Worm (Caenorhabditis elegans) whole organism, mixed stage, embryonic: ENCODE measurements around the gene D2045.8.

ENCODE experiments used
- M03D4.4 ChIP-seq: sonication (generic microtip); optimal IDR thresholded peaks from 2 replicates; lab custom pipeline; 2017; ENCODE audit warnings: mild to moderate bottlenecking, missing genetic modification characterization, missing compliant biosample characterization
- bed-3 ChIP-seq: fragments of 200-800 bp; sonication (Bioruptor generic); optimal IDR thresholded peaks from 3 replicates; lab custom pipeline; 2018; ENCODE audit warnings: mild to moderate bottlenecking, missing genetic modification characterization, moderate library complexity, missing compliant biosample characterization
- blmp-1 ChIP-seq: fragments of 150-350 bp; optimal IDR thresholded peaks from 2 replicates; lab custom pipeline; 2014; ENCODE audit warnings: missing biosample characterization, missing genetic modification characterization
- ceh-39 ChIP-seq: fragments of 150-350 bp; optimal IDR thresholded peaks from 2 replicates; lab custom pipeline; 2014; ENCODE audit warnings: missing biosample characterization, missing genetic modification characterization
- ceh-43 ChIP-seq: fragments of 200-800 bp; sonication (Bioruptor generic); optimal IDR thresholded peaks from 2 replicates; lab custom pipeline; 2018; ENCODE audit warnings: mild to moderate bottlenecking, missing genetic modification characterization, moderate library complexity, missing compliant biosample characterization
- ceh-83 ChIP-seq: fragments of 200-800 bp; sonication (Bioruptor generic); optimal IDR thresholded peaks from 2 replicates; lab custom pipeline; 2018; ENCODE audit warnings: mild to moderate bottlenecking, missing genetic modification characterization, missing compliant biosample characterization
- ces-1 ChIP-seq: fragments of 150-350 bp; optimal IDR thresholded peaks from 2 replicates; lab custom pipeline; 2014; ENCODE audit warnings: missing biosample characterization, missing genetic modification reagents, missing genetic modification characterization
- cnd-1 ChIP-seq: fragments of 200-800 bp; sonication (Bioruptor generic); optimal IDR thresholded peaks from 2 replicates; lab custom pipeline; 2018; ENCODE audit warnings: mild to moderate bottlenecking, missing genetic modification characterization, missing compliant biosample characterization
- drap-1 ChIP-seq: fragments of 200-800 bp; sonication (Bioruptor generic); optimal IDR thresholded peaks from 3 replicates; lab custom pipeline; 2018; ENCODE audit warnings: mild to moderate bottlenecking, missing genetic modification characterization, missing compliant biosample characterization
- elt-1 ChIP-seq: sonication (generic microtip); optimal IDR thresholded peaks from 2 replicates; lab custom pipeline; 2017; ENCODE audit warnings: missing genetic modification characterization, mild to moderate bottlenecking, missing compliant biosample characterization, antibody characterized with exemption, moderate library complexity, borderline replicate concordance; ENCODE audit not compliant: insufficient read depth
- elt-3 ChIP-seq: fragments of 150-350 bp; optimal IDR thresholded peaks from 2 replicates; lab custom pipeline; 2014; ENCODE audit warnings: missing biosample characterization, missing genetic modification characterization
- flh-1 ChIP-seq: fragments of 200-800 bp; sonication (Bioruptor generic); optimal IDR thresholded peaks from 2 replicates; lab custom pipeline; 2018; ENCODE audit warnings: mild to moderate bottlenecking, missing genetic modification characterization, moderate library complexity, missing compliant biosample characterization
- ham-2 ChIP-seq: fragments of 200-800 bp; sonication (Bioruptor generic); optimal IDR thresholded peaks from 2 replicates; lab custom pipeline; 2018; ENCODE audit warnings: mild to moderate bottlenecking, missing genetic modification characterization, missing compliant biosample characterization
- hlh-1 ChIP-seq: fragments of 150-350 bp; optimal IDR thresholded peaks from 2 replicates; lab custom pipeline; 2014; ENCODE audit warnings: missing biosample characterization, missing genetic modification reagents, missing genetic modification characterization
- lin-13 ChIP-seq: fragments of 150-350 bp; optimal IDR thresholded peaks from 2 replicates; lab custom pipeline; 2014; ENCODE audit warnings: missing biosample characterization, missing genetic modification characterization
- lin-32 ChIP-seq: fragments of 200-800 bp; sonication (Bioruptor generic); optimal IDR thresholded peaks from 2 replicates; lab custom pipeline; 2018; ENCODE audit warnings: mild to moderate bottlenecking, missing genetic modification characterization, missing compliant biosample characterization
- lsy-2 ChIP-seq: fragments of 150-350 bp; optimal IDR thresholded peaks from 2 replicates; lab custom pipeline; 2014; ENCODE audit warnings: missing biosample characterization, missing genetic modification characterization
- mab-5 ChIP-seq: fragments of 150-350 bp; optimal IDR thresholded peaks from 2 replicates; lab custom pipeline; 2014; ENCODE audit warnings: missing biosample characterization, missing genetic modification characterization
- mep-1 ChIP-seq: fragments of 150-350 bp; optimal IDR thresholded peaks from 2 replicates; lab custom pipeline; 2017; ENCODE audit warnings: missing biosample characterization, missing genetic modification reagents, missing genetic modification characterization, inconsistent platforms
- mls-2 ChIP-seq: sonication (generic microtip); optimal IDR thresholded peaks from 2 replicates; lab custom pipeline; 2016; ENCODE audit warnings: mild to moderate bottlenecking, missing genetic modification characterization, moderate library complexity, missing compliant biosample characterization
- nhr-12 ChIP-seq: fragments of 150-350 bp; optimal IDR thresholded peaks from 2 replicates; lab custom pipeline; 2014; ENCODE audit warnings: missing biosample characterization, missing genetic modification characterization
- nhr-2 ChIP-seq: fragments of 150-350 bp; optimal IDR thresholded peaks from 2 replicates; lab custom pipeline; 2014; ENCODE audit warnings: missing biosample characterization, missing genetic modification characterization
- nhr-237 ChIP-seq: fragments of 150-350 bp; optimal IDR thresholded peaks from 2 replicates; lab custom pipeline; 2014; ENCODE audit warnings: missing biosample characterization, missing genetic modification characterization
- nhr-28 ChIP-seq: fragments of 150-350 bp; optimal IDR thresholded peaks from 2 replicates; lab custom pipeline; 2014; ENCODE audit warnings: missing biosample characterization, missing genetic modification characterization
- nhr-76 ChIP-seq: sonication (generic microtip); optimal IDR thresholded peaks from 2 replicates; lab custom pipeline; 2017; ENCODE audit warnings: missing biosample characterization, missing genetic modification characterization
- pha-4 ChIP-seq: fragments of 150-350 bp; optimal IDR thresholded peaks from 2 replicates; lab custom pipeline; 2018; ENCODE audit warnings: missing biosample characterization, missing genetic modification reagents, missing genetic modification characterization
- sem-2 ChIP-seq: fragments of 200-800 bp; sonication (Bioruptor generic); optimal IDR thresholded peaks from 2 replicates; lab custom pipeline; 2018; ENCODE audit warnings: mild to moderate bottlenecking, missing genetic modification characterization, missing compliant biosample characterization
- snpc-4 ChIP-seq: fragments of 150-350 bp; optimal IDR thresholded peaks from 2 replicates; lab custom pipeline; 2014; ENCODE audit warnings: missing biosample characterization, missing genetic modification characterization
- sptf-1 ChIP-seq: sonication (generic microtip); optimal IDR thresholded peaks from 2 replicates; lab custom pipeline; 2017; ENCODE audit warnings: mild to moderate bottlenecking, missing genetic modification characterization, moderate library complexity, missing compliant biosample characterization
- tbx-8 ChIP-seq: fragments of 200-800 bp; sonication (Bioruptor generic); optimal IDR thresholded peaks from 2 replicates; lab custom pipeline; 2018; ENCODE audit warnings: mild to moderate bottlenecking, missing genetic modification characterization, moderate library complexity, missing compliant biosample characterization
- unc-120 ChIP-seq: sonication (generic microtip); optimal IDR thresholded peaks from 2 replicates; lab custom pipeline; 2017; ENCODE audit warnings: missing genetic modification characterization, missing compliant biosample characterization; ENCODE audit not compliant: poor library complexity, severe bottlenecking
- unc-39 ChIP-seq: fragments of 150-350 bp; optimal IDR thresholded peaks from 2 replicates; lab custom pipeline; 2014; ENCODE audit warnings: missing biosample characterization, missing genetic modification characterization
- unc-62 ChIP-seq: fragments of 150-350 bp; optimal IDR thresholded peaks from 2 replicates; lab custom pipeline; 2014; ENCODE audit warnings: missing biosample characterization, missing genetic modification reagents, missing genetic modification characterization
- zip-8 ChIP-seq: fragments of 150-350 bp; optimal IDR thresholded peaks from 2 replicates; lab custom pipeline; 2014; ENCODE audit warnings: missing biosample characterization, missing genetic modification characterization
- ztf-11 ChIP-seq: fragments of 150-350 bp; optimal IDR thresholded peaks from 2 replicates; lab custom pipeline; 2014; ENCODE audit warnings: missing biosample characterization, missing genetic modification characterization

D2045.8 gene

ce11 chrIII:10451012-10451411 is 31.1 kb upstream of the D2045.8 start, which contains the start of gene H04D03.4:
Gene H04D03.4 (minus strand): TSS chrIII:10451112.
- no peak for TF ChIP-seq blmp-1 (tag; lab: Kevin White, UChicago)

ce11 chrIII:10460427-10461163 is 21.5 kb upstream of the D2045.8 start, which contains the start of gene ecps-1:
Gene ecps-1 (minus strand): TSS chrIII:10460551.
- TF ChIP-seq tbx-8 (GFP tag; lab: Kevin White, UChicago) (no peak), ceh-83 (GFP tag; lab: Kevin White, UChicago) (no peak), zip-8 (tag; lab: Kevin White, UChicago) (no peak), ces-1 (GFP tag; lab: Kevin White, UChicago) (peak; percentile 85), unc-62 (GFP tag; lab: Kevin White, UChicago) (no peak), elt-1 (tag; lab: Kevin White, UChicago) (no peak), ham-2 (GFP tag; lab: Kevin White, UChicago) (no peak), ceh-43 (GFP tag; lab: Kevin White, UChicago) (no peak), nhr-76 (tag; lab: Kevin White, UChicago) (no peak), blmp-1 (tag; lab: Kevin White, UChicago) (no peak), nhr-12 (tag; lab: Kevin White, UChicago) (no peak), nhr-28 (tag; lab: Kevin White, UChicago) (no peak), elt-3 (tag; lab: Kevin White, UChicago) (no peak), cnd-1 (tag; lab: Kevin White, UChicago) (peak; percentile 24), ceh-39 (tag; lab: Kevin White, UChicago) (peak; percentile 81), pha-4 (tag; lab: Kevin White, UChicago) (peak; percentile 66), mab-5 (tag; lab: Kevin White, UChicago) (no peak), lin-32 (GFP tag; lab: Kevin White, UChicago) (no peak), unc-39 (no peak), nhr-2 (tag; lab: Kevin White, UChicago) (peak; percentile 20), M03D4.4 (tag; lab: Kevin White, UChicago) (no peak), hlh-1 (tag; lab: Kevin White, UChicago) (no peak), sem-2 (GFP tag; lab: Kevin White, UChicago) (no peak), nhr-237 (tag; lab: Kevin White, UChicago) (peak; percentile 88), bed-3 (GFP tag; lab: Kevin White, UChicago) (no peak), snpc-4 (tag; lab: Kevin White, UChicago) (no peak), mep-1 (tag; lab: Kevin White, UChicago) (peak; percentile 98), drap-1 (no peak), ztf-11 (no peak), lsy-2 (tag; lab: Kevin White, UChicago) (peak; percentile 74), lin-13 (tag; lab: Kevin White, UChicago) (peak; percentile 63), mls-2 (tag; lab: Kevin White, UChicago) (no peak), unc-120 (no peak), flh-1 (no peak), sptf-1 (tag; lab: Kevin White, UChicago) (no peak)

DNA sequence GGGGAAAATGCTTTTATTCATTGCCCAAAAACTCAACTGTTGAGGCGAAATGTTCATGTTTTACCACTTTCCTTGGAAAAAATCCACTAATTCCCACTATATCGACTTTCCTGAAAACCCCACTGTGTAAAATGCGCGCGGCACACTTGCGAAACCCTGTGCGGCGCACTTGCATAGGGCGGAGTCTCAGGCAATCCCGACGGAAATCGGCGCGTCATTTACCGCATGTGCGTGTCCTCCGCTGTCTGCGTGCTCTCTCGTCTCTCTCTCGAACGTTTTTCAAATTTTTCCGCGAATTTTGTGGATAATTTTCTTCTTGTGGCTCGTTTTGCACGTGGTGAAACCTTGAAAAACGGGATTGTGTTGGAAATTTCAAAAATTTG is 20.9 kb upstream of the D2045.8 start, which contains the start of gene atx-2:
atx-2 (plus strand) TSS at position 226 of the 383 bp plus-strand sequence.
- TF ChIP-seq hlh-1 (tag; lab: Kevin White, UChicago) (peak; percentile 92), sptf-1 (tag; lab: Kevin White, UChicago) (peak; percentile 99), blmp-1 (tag; lab: Kevin White, UChicago) (peak; percentile 91), ces-1 (GFP tag; lab: Kevin White, UChicago) (peak; percentile 34), lin-32 (GFP tag; lab: Kevin White, UChicago) (peak; percentile 97), lin-13 (tag; lab: Kevin White, UChicago) (peak; percentile 95), nhr-237 (tag; lab: Kevin White, UChicago) (peak; percentile 66), elt-3 (tag; lab: Kevin White, UChicago) (peak; percentile 80), drap-1 (peak; percentile 99), nhr-28 (tag; lab: Kevin White, UChicago) (peak; percentile 74), mab-5 (tag; lab: Kevin White, UChicago) (peak; percentile 62), unc-62 (GFP tag; lab: Kevin White, UChicago) (peak; percentile 81), snpc-4 (tag; lab: Kevin White, UChicago) (no peak), ceh-39 (tag; lab: Kevin White, UChicago) (peak; percentile 54), lsy-2 (tag; lab: Kevin White, UChicago) (peak; percentile 68), tbx-8 (GFP tag; lab: Kevin White, UChicago) (peak; percentile 90), zip-8 (tag; lab: Kevin White, UChicago) (no peak), ceh-83 (GFP tag; lab: Kevin White, UChicago) (peak; percentile 93), ceh-43 (GFP tag; lab: Kevin White, UChicago) (peak; percentile 97), ztf-11 (peak; percentile 100), pha-4 (tag; lab: Kevin White, UChicago) (peak; percentile 91), unc-120 (peak; percentile 98), flh-1 (peak; percentile 93), ham-2 (GFP tag; lab: Kevin White, UChicago) (peak; percentile 96), unc-39 (peak; percentile 100), bed-3 (GFP tag; lab: Kevin White, UChicago) (peak; percentile 96), cnd-1 (tag; lab: Kevin White, UChicago) (peak; percentile 98), nhr-76 (tag; lab: Kevin White, UChicago) (peak; percentile 98), M03D4.4 (tag; lab: Kevin White, UChicago) (peak; percentile 98), elt-1 (tag; lab: Kevin White, UChicago) (peak; percentile 92), sem-2 (GFP tag; lab: Kevin White, UChicago) (peak; percentile 95), nhr-12 (tag; lab: Kevin White, UChicago) (peak; percentile 100), mls-2 (tag; lab: Kevin White, UChicago) (peak; percentile 100), mep-1 (tag; lab: Kevin White, UChicago) (peak; percentile 76), nhr-2 (tag; lab: Kevin White, UChicago) (no peak)
